Worm (Caenorhabditis elegans) whole organism, L1 larva: ENCODE results near the gene mtss-1.

Source experiments
- C16A3.4 ChIP-seq: fragments of 150-350 bp; optimal IDR thresholded peaks from 2 replicates; lab custom pipeline; 2014; ENCODE audit warnings: missing biosample characterization, missing genetic modification characterization
- C34B4.2 ChIP-seq: sonication (generic microtip); optimal IDR thresholded peaks from 2 replicates; lab custom pipeline; 2017; ENCODE audit warnings: mild to moderate bottlenecking, missing genetic modification characterization, missing compliant biosample characterization
- F16B12.6 ChIP-seq: fragments of 150-350 bp; optimal IDR thresholded peaks from 2 replicates; lab custom pipeline; 2014; ENCODE audit warnings: missing biosample characterization, missing genetic modification characterization
- Y116A8C.19 ChIP-seq: sonication (generic microtip); optimal IDR thresholded peaks from 2 replicates; lab custom pipeline; 2016; ENCODE audit warnings: missing compliant biosample characterization, missing genetic modification characterization, borderline replicate concordance
- aly-2 ChIP-seq: fragments of 150-350 bp; optimal IDR thresholded peaks from 2 replicates; lab custom pipeline; 2014; ENCODE audit warnings: missing biosample characterization, missing genetic modification characterization
- ceh-8 ChIP-seq: fragments of 200-800 bp; sonication (Bioruptor generic); optimal IDR thresholded peaks from 2 replicates; lab custom pipeline; 2018; ENCODE audit warnings: mild to moderate bottlenecking, missing genetic modification characterization, moderate library complexity, missing compliant biosample characterization
- efl-1 ChIP-seq, 4 experiments: fragments of 150-350 bp; optimal IDR thresholded peaks in 3 of 4; peaks in 1 of 4; 1 replicate in 1 of 4; 2 replicates in 3 of 4; lab custom pipeline; 2014; ENCODE audit warnings: missing biosample characterization in 2 of 4, missing genetic modification characterization in 2 of 4, missing genetic modification reagents in 2 of 4
- efl-3 ChIP-seq: fragments of 200-800 bp; sonication (Bioruptor generic); optimal IDR thresholded peaks from 2 replicates; lab custom pipeline; 2018; ENCODE audit warnings: mild to moderate bottlenecking, missing genetic modification characterization, missing compliant biosample characterization
- elt-2 ChIP-seq: sonication (generic microtip); optimal IDR thresholded peaks from 2 replicates; lab custom pipeline; 2016; ENCODE audit warnings: missing genetic modification characterization, mild to moderate bottlenecking, inconsistent platforms, missing compliant biosample characterization, missing genetic modification reagents
- ets-5 ChIP-seq: fragments of 200-800 bp; sonication (Bioruptor generic); IDR thresholded peaks from 2 replicates; pipeline ENCODE4 v1.3.6; 2022; ENCODE audit warnings: missing genetic modification characterization, missing compliant biosample characterization
- fos-1 ChIP-seq: fragments of 150-350 bp; optimal IDR thresholded peaks from 2 replicates; lab custom pipeline; 2014; ENCODE audit warnings: missing biosample characterization, missing genetic modification characterization
- grh-1 ChIP-seq: fragments of 200-800 bp; sonication (Bioruptor generic); IDR thresholded peaks from 2 replicates; pipeline ENCODE4 v1.3.6; 2022; ENCODE audit warnings: missing genetic modification reagents, missing genetic modification characterization, missing compliant biosample characterization
- hlh-17 ChIP-seq: fragments of 200-800 bp; sonication (Bioruptor generic); optimal IDR thresholded peaks from 2 replicates; lab custom pipeline; 2018; ENCODE audit warnings: missing genetic modification characterization, mild to moderate bottlenecking, missing compliant biosample characterization, moderate library complexity, borderline replicate concordance
- hpl-2 ChIP-seq: fragments of 150-350 bp; optimal IDR thresholded peaks from 2 replicates; lab custom pipeline; 2014; ENCODE audit warnings: missing biosample characterization, missing genetic modification reagents, missing genetic modification characterization
- irx-1 ChIP-seq: sonication (generic microtip); optimal IDR thresholded peaks from 2 replicates; lab custom pipeline; 2016; ENCODE audit warnings: missing genetic modification characterization, missing compliant biosample characterization
- isw-1 ChIP-seq: fragments of 200-800 bp; sonication (Bioruptor generic); IDR thresholded peaks from 2 replicates; pipeline ENCODE4 v1.3.6; 2022; ENCODE audit warnings: missing genetic modification characterization, missing compliant biosample characterization
- lin-13 ChIP-seq: fragments of 150-350 bp; optimal IDR thresholded peaks from 2 replicates; lab custom pipeline; 2014; ENCODE audit warnings: missing biosample characterization, missing genetic modification reagents, missing genetic modification characterization
- lin-15B ChIP-seq: fragments of 150-350 bp; sonication (generic microtip); optimal IDR thresholded peaks from 3 replicates; lab custom pipeline; 2014; ENCODE audit warnings: missing biosample characterization, missing genetic modification characterization
- lin-39 ChIP-seq: fragments of 150-350 bp; optimal IDR thresholded peaks from 2 replicates; lab custom pipeline; 2014; ENCODE audit warnings: missing biosample characterization, missing genetic modification reagents, missing genetic modification characterization
- lir-3 ChIP-seq: sonication (generic microtip); optimal IDR thresholded peaks from 2 replicates; lab custom pipeline; 2016; ENCODE audit warnings: mild to moderate bottlenecking, missing genetic modification characterization, moderate library complexity, missing compliant biosample characterization; ENCODE audit not compliant: poor library complexity
- lsy-2 ChIP-seq, 2 experiments: fragments of 150-350 bp; optimal IDR thresholded peaks; 2 replicates each; lab custom pipeline; 2014; ENCODE audit warnings: missing biosample characterization in 2 of 2, missing genetic modification characterization in 2 of 2
- mab-9 ChIP-seq: fragments of 200-800 bp; sonication (Bioruptor generic); IDR thresholded peaks from 2 replicates; pipeline ENCODE4 v1.3.6; 2022; ENCODE audit warnings: missing genetic modification reagents, missing genetic modification characterization, missing compliant biosample characterization
- mep-1 ChIP-seq: fragments of 150-350 bp; optimal IDR thresholded peaks from 2 replicates; lab custom pipeline; 2014; ENCODE audit warnings: missing biosample characterization, missing genetic modification characterization
- nhr-11 ChIP-seq: fragments of 150-350 bp; optimal IDR thresholded peaks from 2 replicates; lab custom pipeline; 2014; ENCODE audit warnings: missing biosample characterization, missing genetic modification characterization
- nhr-12 ChIP-seq: sonication (generic microtip); optimal IDR thresholded peaks from 2 replicates; lab custom pipeline; 2017; ENCODE audit warnings: missing biosample characterization, missing genetic modification characterization
- nhr-28 ChIP-seq: fragments of 150-350 bp; optimal IDR thresholded peaks from 2 replicates; lab custom pipeline; 2014; ENCODE audit warnings: missing biosample characterization, missing genetic modification characterization
- nhr-47 ChIP-seq: sonication (generic microtip); optimal IDR thresholded peaks from 2 replicates; lab custom pipeline; 2016; ENCODE audit warnings: mild to moderate bottlenecking, missing genetic modification characterization, moderate library complexity, missing compliant biosample characterization
- nhr-71 ChIP-seq: sonication (generic microtip); optimal IDR thresholded peaks from 2 replicates; lab custom pipeline; 2016; ENCODE audit warnings: mild to moderate bottlenecking, missing genetic modification characterization, moderate library complexity, missing compliant biosample characterization
- nhr-76 ChIP-seq: sonication (generic microtip); optimal IDR thresholded peaks from 2 replicates; lab custom pipeline; 2017; ENCODE audit warnings: missing biosample characterization, missing genetic modification characterization
- nhr-77 ChIP-seq: fragments of 150-350 bp; optimal IDR thresholded peaks from 2 replicates; lab custom pipeline; 2014; ENCODE audit warnings: missing biosample characterization, missing genetic modification characterization
- nhr-84 ChIP-seq: sonication (generic microtip); optimal IDR thresholded peaks from 2 replicates; lab custom pipeline; 2017; ENCODE audit warnings: missing biosample characterization, missing genetic modification characterization
- nhr-85 ChIP-seq: sonication (generic microtip); peaks from one replicate; lab custom pipeline; 2016; ENCODE audit warnings: missing genetic modification characterization, inconsistent platforms, missing compliant biosample characterization
- nhr-90 ChIP-seq: sonication (generic microtip); optimal IDR thresholded peaks from 2 replicates; lab custom pipeline; 2016; ENCODE audit warnings: mild to moderate bottlenecking, missing genetic modification characterization, missing compliant biosample characterization; ENCODE audit not compliant: poor library complexity
- pag-3 ChIP-seq: sonication (generic microtip); optimal IDR thresholded peaks from 2 replicates; lab custom pipeline; 2017; ENCODE audit warnings: missing genetic modification characterization, mild to moderate bottlenecking, missing compliant biosample characterization, antibody characterized with exemption, borderline replicate concordance; ENCODE audit not compliant: insufficient read depth
- pax-3 ChIP-seq: fragments of 200-800 bp; sonication (Bioruptor generic); optimal IDR thresholded peaks from 2 replicates; lab custom pipeline; 2018; ENCODE audit warnings: mild to moderate bottlenecking, missing genetic modification characterization, moderate library complexity, missing compliant biosample characterization
- rnt-1 ChIP-seq: sonication (generic microtip); optimal IDR thresholded peaks from 2 replicates; lab custom pipeline; 2016; ENCODE audit warnings: mild to moderate bottlenecking, missing genetic modification characterization, moderate library complexity, missing compliant biosample characterization
- skn-1 ChIP-seq: fragments of 150-350 bp; optimal IDR thresholded peaks from 2 replicates; lab custom pipeline; 2014; ENCODE audit warnings: missing biosample characterization, missing genetic modification characterization
- snpc-4 ChIP-seq: fragments of 150-350 bp; optimal IDR thresholded peaks from 2 replicates; lab custom pipeline; 2014; ENCODE audit warnings: missing biosample characterization, missing genetic modification characterization
- sptf-1 ChIP-seq: fragments of 150-350 bp; optimal IDR thresholded peaks from 2 replicates; lab custom pipeline; 2014; ENCODE audit warnings: missing biosample characterization, missing genetic modification characterization
- sup-37 ChIP-seq: fragments of 200-800 bp; sonication (Bioruptor generic); optimal IDR thresholded peaks from 2 replicates; lab custom pipeline; 2018; ENCODE audit warnings: mild to moderate bottlenecking, missing genetic modification characterization, missing compliant biosample characterization
- swsn-7 ChIP-seq: sonication (generic microtip); optimal IDR thresholded peaks from 2 replicates; lab custom pipeline; 2016; ENCODE audit warnings: missing genetic modification characterization, missing compliant biosample characterization
- tbx-2 ChIP-seq: sonication (generic microtip); optimal IDR thresholded peaks from 2 replicates; lab custom pipeline; 2016; ENCODE audit warnings: missing genetic modification characterization, missing compliant biosample characterization
- tlp-1 ChIP-seq: fragments of 150-350 bp; optimal IDR thresholded peaks from 2 replicates; lab custom pipeline; 2014; ENCODE audit warnings: missing biosample characterization, missing genetic modification characterization
- unc-62 ChIP-seq: fragments of 150-350 bp; optimal IDR thresholded peaks from 2 replicates; lab custom pipeline; 2014; ENCODE audit warnings: missing biosample characterization, missing genetic modification reagents, missing genetic modification characterization
- unc-86 ChIP-seq: sonication (generic microtip); optimal IDR thresholded peaks from 2 replicates; lab custom pipeline; 2016; ENCODE audit warnings: missing genetic modification characterization, missing compliant biosample characterization
- vab-15 ChIP-seq: sonication (generic microtip); optimal IDR thresholded peaks from 2 replicates; lab custom pipeline; 2017; ENCODE audit warnings: missing genotype, mild to moderate bottlenecking, missing genetic modification characterization, missing compliant biosample characterization
- ztf-4 ChIP-seq: fragments of 150-350 bp; optimal IDR thresholded peaks from 2 replicates; lab custom pipeline; 2014; ENCODE audit warnings: missing biosample characterization, missing genetic modification characterization

mtss-1 gene

ce11 chrIII:8801864-8802818 is 34.0 kb downstream of the mtss-1 start (continued):
- TF ChIP-seq sup-37 (GFP tag; lab: Kevin White, UChicago), result peak; percentile 87
- peak; percentile 98 for TF ChIP-seq mep-1
- peak; percentile 81 for TF ChIP-seq lir-3 (tag; lab: Kevin White, UChicago)
- TF ChIP-seq lin-39, result peak; percentile 92
- TF ChIP-seq grh-1, result peak; percentile 82
- peak; percentile 96 for TF ChIP-seq ztf-4 (tag; lab: Kevin White, UChicago)
- peak; percentile 95 for TF ChIP-seq lin-13
- peak; percentile 47 for TF ChIP-seq nhr-76
- TF ChIP-seq C16A3.4 (tag; lab: Kevin White, UChicago), result peak; percentile 91
- TF ChIP-seq hpl-2 (GFP tag; lab: Kevin White, UChicago), result peak; percentile 92
- TF ChIP-seq hlh-17 (GFP tag; lab: Kevin White, UChicago), result no peak
- TF ChIP-seq nhr-85 (tag; lab: Kevin White, UChicago), result peak; percentile 100
- TF ChIP-seq nhr-47, result peak; percentile 95
- TF ChIP-seq efl-1 (optimal IDR thresholded peaks at IDR 0.05; lab: Kevin White, UChicago), result peak; percentile 90 to 97
- TF ChIP-seq efl-1 (GFP tag; optimal IDR thresholded peaks at IDR 0.05 in 1 of 2; lab: Kevin White, UChicago), result peak; percentile 70 to 97
- TF ChIP-seq pax-3 (tag; lab: Kevin White, UChicago), result peak; percentile 83
- peak; percentile 96 for TF ChIP-seq nhr-77 (tag; lab: Kevin White, UChicago)
- peak; percentile 23 for TF ChIP-seq efl-3
- peak; percentile 97 for TF ChIP-seq tbx-2 (tag; lab: Kevin White, UChicago)
- no peak for TF ChIP-seq sptf-1
- TF ChIP-seq nhr-84 (tag; lab: Kevin White, UChicago), result no peak
- no peak for TF ChIP-seq tlp-1 (tag; lab: Kevin White, UChicago)
- no peak for TF ChIP-seq C34B4.2 (tag; lab: Kevin White, UChicago)
- TF ChIP-seq rnt-1, result peak; percentile 91
- peak; percentile 95 for TF ChIP-seq fos-1 (tag; lab: Kevin White, UChicago)
- TF ChIP-seq elt-2 (tag; lab: Kevin White, UChicago), result peak; percentile 90
- peak; percentile 95 for TF ChIP-seq nhr-90 (tag; lab: Kevin White, UChicago)
- peak; percentile 55 for TF ChIP-seq aly-2 (tag; lab: Kevin White, UChicago)
- TF ChIP-seq nhr-11 (tag; lab: Kevin White, UChicago), result peak; percentile 95
- peak; percentile 40 for TF ChIP-seq F16B12.6 (tag; lab: Kevin White, UChicago)
- peak; percentile 91 for TF ChIP-seq skn-1 (tag; lab: Kevin White, UChicago)
- TF ChIP-seq unc-62 (GFP tag; lab: Kevin White, UChicago), result peak; percentile 22
- TF ChIP-seq nhr-28 (tag; lab: Kevin White, UChicago), result peak; percentile 76
- peak; percentile 94 for TF ChIP-seq unc-86 (tag; lab: Kevin White, UChicago)
- no peak for TF ChIP-seq Y116A8C.19 (tag; lab: Kevin White, UChicago)

- TF ChIP-seq nhr-85 (tag; lab: Kevin White, UChicago) (peak; percentile 71), unc-86 (tag; lab: Kevin White, UChicago) (no peak), aly-2 (tag; lab: Kevin White, UChicago) (peak; percentile 3)
Observed at ce11 chrIII:8805815-8806214, 37.7 kb downstream of the mtss-1 start.

- TF ChIP-seq mab-9 (no peak), snpc-4 (tag; lab: Kevin White, UChicago) (no peak), vab-15 (tag; lab: Kevin White, UChicago) (no peak), irx-1 (tag; lab: Kevin White, UChicago) (no peak), F16B12.6 (tag; lab: Kevin White, UChicago) (no peak), nhr-76 (no peak), rnt-1 (no peak), swsn-7 (tag; lab: Kevin White, UChicago) (no peak), nhr-12 (tag; lab: Kevin White, UChicago) (no peak), pag-3 (tag; lab: Kevin White, UChicago) (no peak), nhr-71 (tag; lab: Kevin White, UChicago) (no peak), lin-15B (tag; lab: Kevin White, UChicago) (no peak), ceh-8 (no peak), nhr-84 (tag; lab: Kevin White, UChicago) (no peak), lsy-2 (tag; optimal IDR thresholded peaks at IDR 0.05; lab: Kevin White, UChicago) (no peak), efl-1 (optimal IDR thresholded peaks at IDR 0.05; lab: Kevin White, UChicago) (no peak), efl-1 (GFP tag; optimal IDR thresholded peaks at IDR 0.05 in 1 of 2; lab: Kevin White, UChicago) (no peak), ets-5 (GFP tag; lab: Robert Waterston, UW) (no peak), isw-1 (GFP tag; lab: Robert Waterston, UW) (no peak)
Observed at ce11 chrIII:8807246-8807645, 39.1 kb downstream of the mtss-1 start, which contains the start of gene F54F2.7. TSS of gene F54F2.7 (minus strand) at chrIII:8807346.
